Worm (Caenorhabditis elegans) whole organism, dauer: Measurements from ENCODE around the gene fbxa-112.
"Not testable (repeated sequence)": the region's sequence is repeated elsewhere in the genome, so short reads cannot be mapped to it uniquely, and the experiment has no call there.

Experiments
- unc-62 ChIP-seq: sonication (generic microtip); optimal IDR thresholded peaks from 2 replicates; lab custom pipeline; 2017; ENCODE audit warnings: missing biosample characterization, missing genetic modification reagents, missing genetic modification characterization

The fbxa-112 gene

DNA sequence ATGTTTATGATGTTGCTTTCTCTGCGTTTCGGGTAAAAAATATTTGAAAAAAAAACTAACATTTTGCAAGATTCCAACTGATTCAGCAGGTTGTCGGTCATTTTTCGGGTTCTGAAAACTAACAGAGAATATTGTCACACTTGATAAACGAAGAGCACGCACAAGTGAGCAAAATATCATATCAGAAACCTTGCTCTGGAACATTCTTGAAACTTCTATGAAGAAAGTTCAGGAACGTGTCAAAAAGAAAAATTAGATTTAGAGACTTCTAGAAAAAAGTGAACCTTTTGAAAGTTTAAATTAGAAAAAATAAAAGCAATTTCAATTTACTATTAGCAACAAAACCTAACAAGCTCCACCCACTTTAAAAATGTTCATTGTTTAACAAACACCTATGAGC lies at the start of gene fbxa-112:
fbxa-112 (minus strand) TSS at position 101 of the 400 bp plus-strand sequence.
- not testable (repeated sequence) for TF ChIP-seq unc-62

- TF ChIP-seq unc-62: no peak
Measured at ce11 chrV:16992383-16992782, 44.5 kb upstream of the fbxa-112 start.

ce11 chrV:16991734-16992133 lies 43.8 kb upstream of the fbxa-112 start, which contains the start of gene srz-95:
Gene srz-95, plus strand, starts transcription at chrV:16992034.
- TF ChIP-seq unc-62: no peak

DNA sequence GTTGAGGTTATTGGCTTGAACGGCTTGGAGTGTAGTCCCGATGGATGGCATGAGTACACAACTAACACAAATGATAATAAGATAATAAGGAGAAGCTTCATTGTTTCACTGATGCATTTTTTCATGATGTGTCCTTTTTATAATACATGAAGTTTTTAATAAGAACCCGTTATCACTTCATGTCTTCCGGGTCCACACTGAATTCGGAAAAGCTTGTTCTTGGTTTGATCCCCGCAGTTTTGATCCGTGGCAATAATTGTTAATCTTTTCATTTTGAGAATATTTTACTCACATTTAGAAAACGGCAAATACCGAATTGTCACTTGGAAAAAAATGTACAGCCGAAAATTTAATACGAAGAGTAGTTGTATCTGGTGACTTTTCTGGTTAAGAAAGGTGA lies 40.7 kb upstream of the fbxa-112 start, which contains the start of gene Y102A5C.27:
Y102A5C.27 (minus strand) TSS at position 101 of the 400 bp plus-strand sequence.
- no peak for TF ChIP-seq unc-62

DNA sequence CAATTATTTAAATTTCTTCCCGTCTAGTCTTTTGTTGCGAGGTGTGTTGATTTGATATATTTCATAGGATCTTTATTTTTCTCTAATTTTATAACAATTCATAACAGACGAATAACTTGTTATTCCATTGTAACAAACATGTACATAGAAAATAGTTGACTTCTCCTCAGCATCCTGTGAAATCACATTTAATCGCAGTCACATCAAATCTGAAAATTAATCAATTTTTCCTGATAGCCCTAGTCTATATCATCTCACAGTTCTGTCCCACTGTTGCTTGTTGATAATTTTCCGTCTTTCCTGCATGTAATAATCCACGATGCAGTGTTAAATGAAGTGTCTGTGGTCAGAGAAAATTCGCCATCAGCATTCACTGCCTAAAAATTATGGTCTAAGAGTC lies 39.9 kb upstream of the fbxa-112 start:
- TF ChIP-seq unc-62: no peak

DNA sequence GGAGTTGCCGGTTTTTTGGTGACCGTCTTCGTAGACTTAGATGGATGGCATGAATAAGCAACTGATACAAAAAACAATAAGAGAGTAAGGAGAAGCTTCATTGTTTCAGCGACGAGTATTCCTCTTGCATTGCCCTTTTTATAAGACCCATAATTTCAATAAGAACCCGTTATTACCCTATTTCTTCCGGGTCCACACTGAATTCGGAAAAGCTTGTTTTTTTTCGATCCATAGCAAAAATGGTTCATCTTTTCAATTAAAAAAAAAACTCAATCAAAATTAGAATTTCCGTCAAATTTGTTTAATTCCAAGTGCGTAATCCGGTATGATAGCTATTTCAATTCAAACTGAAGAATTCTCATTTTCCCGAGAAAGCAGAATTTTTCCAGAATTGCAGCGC lies 39.1 kb upstream of the fbxa-112 start, which contains the start of gene Y102A5C.40:
Y102A5C.40 (minus strand) TSS at position 101 of the 400 bp plus-strand sequence.
- no peak for TF ChIP-seq unc-62

ce11 chrV:16980368-16980767 lies 32.5 kb upstream of the fbxa-112 start, which contains the start of gene srz-54:
Gene srz-54, plus strand, starts transcription at chrV:16980668.
- no peak for TF ChIP-seq unc-62

ce11 chrV:16974919-16975318 lies 27.0 kb upstream of the fbxa-112 start, which contains the start of gene srx-54:
Gene srx-54, plus strand, starts transcription at chrV:16975219.
- no peak for TF ChIP-seq unc-62

- TF ChIP-seq unc-62: no peak
Measured at ce11 chrV:16973338-16973737, 25.4 kb upstream of the fbxa-112 start.

ce11 chrV:16972134-16972533 lies 24.2 kb upstream of the fbxa-112 start, which contains the start of gene srh-119:
Gene srh-119, plus strand, starts transcription at chrV:16972434.
- no peak for TF ChIP-seq unc-62

DNA sequence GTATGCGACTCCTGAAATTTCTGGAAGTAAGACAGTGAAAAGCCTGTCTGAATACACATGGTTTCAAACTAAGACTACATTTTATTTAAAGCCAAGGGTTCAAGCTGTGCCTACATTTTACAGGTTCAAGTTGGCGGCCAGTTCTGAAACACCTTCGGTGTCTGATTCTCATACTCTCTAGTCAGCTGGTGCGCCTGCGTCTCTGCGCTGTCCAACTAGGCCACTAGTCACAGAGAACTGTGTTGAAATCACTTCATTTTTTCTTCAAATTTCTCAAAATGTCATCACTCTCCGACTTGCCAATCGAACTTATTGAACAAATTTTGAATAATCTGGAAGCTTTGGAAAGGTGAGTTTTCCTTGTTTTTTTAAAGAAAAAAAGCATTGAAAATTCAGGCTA lies 18.7 kb upstream of the fbxa-112 start, which contains the start of gene fbxa-90:
fbxa-90 (plus strand) TSS at position 179 of the 400 bp plus-strand sequence.
- TF ChIP-seq unc-62: no peak

- TF ChIP-seq unc-62: no peak
Measured at ce11 chrV:16965655-16966054, 17.7 kb upstream of the fbxa-112 start, which contains the start of gene efl-1. Gene efl-1, minus strand, starts transcription at chrV:16965675.

- no peak for TF ChIP-seq unc-62
Measured at ce11 chrV:16958975-16959374, 11.1 kb upstream of the fbxa-112 start.

- TF ChIP-seq unc-62: no peak
Measured at ce11 chrV:16956229-16956628, 8.3 kb upstream of the fbxa-112 start, which contains the start of gene clec-239. Gene clec-239, plus strand, starts transcription at chrV:16956529.

DNA sequence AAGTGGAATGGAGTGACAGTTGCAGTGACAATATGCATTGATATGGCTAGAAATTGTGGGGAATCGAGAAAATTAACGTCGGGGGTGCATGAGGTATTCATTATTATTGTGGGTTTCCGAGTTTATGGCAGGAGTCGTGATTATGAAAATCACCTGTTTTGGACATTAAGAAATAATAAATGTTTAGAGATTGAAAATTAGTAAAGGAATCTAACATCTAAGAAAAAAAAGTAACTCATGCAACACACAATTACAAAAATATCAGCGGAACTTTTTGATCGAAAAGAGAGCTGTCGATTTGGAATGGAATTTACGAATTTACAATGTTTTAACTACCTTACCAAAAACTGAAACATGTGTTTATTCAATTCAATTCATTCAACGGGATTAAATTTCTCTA lies 6.9 kb upstream of the fbxa-112 start, which contains the start of gene srh-206:
srh-206 (minus strand) TSS at position 101 of the 400 bp plus-strand sequence.
- no peak for TF ChIP-seq unc-62

ce11 chrV:16951504-16951903 lies 3.6 kb upstream of the fbxa-112 start, which contains the start of gene clec-238:
Gene clec-238, plus strand, starts transcription at chrV:16951804.
- TF ChIP-seq unc-62: no peak

ce11 chrV:16950036-16950435 lies 2.1 kb upstream of the fbxa-112 start:
- no peak for TF ChIP-seq unc-62

DNA sequence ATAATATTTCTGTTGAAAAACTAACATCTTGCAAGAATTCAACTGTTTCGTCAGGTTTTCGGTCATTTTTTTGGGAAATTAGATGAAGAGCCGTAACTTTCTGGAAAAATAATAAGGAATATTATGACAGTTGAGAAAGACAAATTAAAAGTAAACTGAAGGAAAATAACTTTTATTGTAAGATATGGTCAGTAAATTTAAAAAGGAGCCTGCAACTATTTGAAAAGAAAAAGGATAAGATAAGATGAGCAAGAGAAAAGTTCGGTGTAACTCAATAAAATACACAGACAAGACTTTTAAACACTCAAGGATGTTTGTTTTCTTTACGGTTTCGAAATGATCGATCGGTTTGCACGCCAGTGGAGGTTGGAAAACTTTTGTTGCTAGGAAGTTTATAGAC lies 1.7 kb upstream of the fbxa-112 start, which contains the start of gene fbxa-111:
fbxa-111 (minus strand) TSS at position 101 of the 400 bp plus-strand sequence.
- not testable (repeated sequence) for TF ChIP-seq unc-62
